Worm (Caenorhabditis elegans) whole organism, L4 larva: ENCODE measurements around the gene clc-19.

Experiments
- F10B5.3 ChIP-seq: sonication (generic microtip); optimal IDR thresholded peaks from 2 replicates; lab custom pipeline; 2016; ENCODE audit warnings: mild to moderate bottlenecking, missing genetic modification characterization, missing compliant biosample characterization
- F26F4.8 ChIP-seq: fragments of 200-800 bp; sonication (Bioruptor generic); conservative IDR thresholded peaks from 2 replicates; pipeline ENCODE4 v1.3.6; 2022; ENCODE audit warnings: missing genetic modification characterization, missing compliant biosample characterization
- T26A8.4 ChIP-seq: fragments of 200-800 bp; sonication (Bioruptor generic); IDR thresholded peaks from 2 replicates; pipeline ENCODE4 v1.3.6; 2022; ENCODE audit warnings: missing genetic modification characterization, missing compliant biosample characterization
- Y105C5A.15 ChIP-seq: fragments of 200-800 bp; sonication (Bioruptor generic); IDR thresholded peaks from 2 replicates; pipeline ENCODE4 v1.3.6; 2022; ENCODE audit warnings: missing genetic modification characterization, missing compliant biosample characterization
- Y48G9A.11 ChIP-seq: fragments of 200-800 bp; sonication (Bioruptor generic); IDR thresholded peaks from 2 replicates; pipeline ENCODE4 v1.3.6; 2022; ENCODE audit warnings: missing genetic modification reagents, missing genetic modification characterization, missing compliant biosample characterization
- Y5F2A.4 ChIP-seq: fragments of 200-800 bp; sonication (Bioruptor generic); optimal IDR thresholded peaks from 2 replicates; lab custom pipeline; 2018; ENCODE audit warnings: mild to moderate bottlenecking, missing genetic modification characterization, missing compliant biosample characterization
- ZK337.2 ChIP-seq: fragments of 200-800 bp; sonication (Bioruptor generic); IDR thresholded peaks from 2 replicates; pipeline ENCODE4 v1.3.6; 2022; ENCODE audit warnings: missing genetic modification reagents, missing genetic modification characterization, missing compliant biosample characterization
- ama-1 ChIP-seq: fragments of 150-350 bp; optimal IDR thresholded peaks from 2 replicates; lab custom pipeline; 2014; ENCODE audit warnings: inconsistent platforms, mixed read lengths
- attf-4 ChIP-seq: sonication (generic microtip); optimal IDR thresholded peaks from 3 replicates; lab custom pipeline; 2017; ENCODE audit warnings: missing biosample characterization, missing genetic modification characterization
- ceh-28 ChIP-seq: fragments of 150-350 bp; optimal IDR thresholded peaks from 2 replicates; lab custom pipeline; 2014; ENCODE audit warnings: missing biosample characterization, missing genetic modification reagents, missing genetic modification characterization
- ceh-44 ChIP-seq: fragments of 200-800 bp; sonication (Bioruptor generic); IDR thresholded peaks from 2 replicates; pipeline ENCODE4 v1.3.6; 2022; ENCODE audit warnings: missing genetic modification reagents, missing genetic modification characterization, missing compliant biosample characterization
- ceh-82 ChIP-seq: sonication (generic microtip); optimal IDR thresholded peaks from 2 replicates; lab custom pipeline; 2017; ENCODE audit warnings: missing biosample characterization, missing genetic modification characterization
- cey-2 ChIP-seq: sonication (generic microtip); optimal IDR thresholded peaks from 3 replicates; lab custom pipeline; 2017; ENCODE audit warnings: missing genetic modification characterization, mild to moderate bottlenecking, missing compliant biosample characterization, antibody characterized with exemption, borderline replicate concordance; ENCODE audit not compliant: insufficient read depth
- ctbp-1 ChIP-seq: fragments of 200-800 bp; sonication (Bioruptor generic); IDR thresholded peaks from 2 replicates; pipeline ENCODE4 v1.3.6; 2022; ENCODE audit warnings: missing genetic modification reagents, missing genetic modification characterization, missing compliant biosample characterization
- daf-19 ChIP-seq: fragments of 200-800 bp; sonication (Bioruptor generic); conservative IDR thresholded peaks from 2 replicates; pipeline ENCODE4 v1.3.6; 2022; ENCODE audit warnings: missing genetic modification characterization, missing compliant biosample characterization
- daf-8 ChIP-seq: fragments of 200-800 bp; sonication (Bioruptor generic); IDR thresholded peaks from 2 replicates; pipeline ENCODE4 v1.3.6; 2022; ENCODE audit warnings: missing genetic modification characterization, missing compliant biosample characterization
- dmd-8 ChIP-seq: fragments of 200-800 bp; sonication (Bioruptor generic); IDR thresholded peaks from 2 replicates; pipeline ENCODE4 v1.3.6; 2022; ENCODE audit warnings: missing genetic modification characterization, missing compliant biosample characterization
- dpl-1 ChIP-seq: fragments of 150-350 bp; optimal IDR thresholded peaks from 2 replicates; lab custom pipeline; 2014; ENCODE audit warnings: missing biosample characterization, missing genetic modification reagents, missing genetic modification characterization
- fkh-10 ChIP-seq: fragments of 150-350 bp; optimal IDR thresholded peaks from 2 replicates; lab custom pipeline; 2014; ENCODE audit warnings: missing biosample characterization, missing genetic modification reagents, missing genetic modification characterization
- hif-1 ChIP-seq, 2 experiments: sonication (generic microtip); optimal IDR thresholded peaks; 2 replicates each; lab custom pipeline; 2016 to 2017; ENCODE audit warnings: missing compliant biosample characterization in 2 of 2, missing genetic modification characterization in 2 of 2, missing genetic modification reagents in 2 of 2, missing genotype in 2 of 2, mild to moderate bottlenecking in 1 of 2
- hlh-11 ChIP-seq: fragments of 200-800 bp; sonication (Bioruptor generic); optimal IDR thresholded peaks from 2 replicates; lab custom pipeline; 2018; ENCODE audit warnings: mild to moderate bottlenecking, missing genetic modification characterization, missing compliant biosample characterization
- hlh-30 ChIP-seq: sonication (generic microtip); optimal IDR thresholded peaks from 2 replicates; lab custom pipeline; 2017; ENCODE audit warnings: antibody characterized with exemption, mild to moderate bottlenecking, missing genetic modification characterization, missing compliant biosample characterization; ENCODE audit not compliant: insufficient read depth
- lin-1 ChIP-seq: fragments of 200-800 bp; sonication (Bioruptor generic); IDR thresholded peaks from 2 replicates; pipeline ENCODE4 v1.3.6; 2022; ENCODE audit warnings: missing genetic modification reagents, missing genetic modification characterization, missing compliant biosample characterization
- lin-29 ChIP-seq: fragments of 200-800 bp; sonication (Bioruptor generic); IDR thresholded peaks from 2 replicates; pipeline ENCODE4 v1.3.6; 2022; ENCODE audit warnings: missing genetic modification reagents, missing genetic modification characterization, missing compliant biosample characterization
- lin-39 ChIP-seq: fragments of 150-350 bp; optimal IDR thresholded peaks from 2 replicates; lab custom pipeline; 2014; ENCODE audit warnings: missing biosample characterization, missing genetic modification reagents, missing genetic modification characterization
- madf-5 ChIP-seq, 2 experiments: fragments of 200-800 bp; sonication (Bioruptor generic); IDR thresholded peaks; 2 replicates each; pipeline ENCODE4 v1.3.6; 2022; ENCODE audit warnings: missing compliant biosample characterization in 2 of 2, missing genetic modification characterization in 2 of 2
- mdt-29 ChIP-seq: fragments of 200-800 bp; sonication (Bioruptor generic); IDR thresholded peaks from 2 replicates; pipeline ENCODE4 v1.3.6; 2022; ENCODE audit warnings: missing genetic modification reagents, missing genetic modification characterization, missing compliant biosample characterization
- mep-1 ChIP-seq: fragments of 150-350 bp; sonication (generic microtip); optimal IDR thresholded peaks from 3 replicates; lab custom pipeline; 2014; ENCODE audit warnings: missing biosample characterization, missing genetic modification characterization
- mxl-2 ChIP-seq: fragments of 200-800 bp; sonication (Bioruptor generic); conservative IDR thresholded peaks from 2 replicates; pipeline ENCODE4 v1.3.6; 2022; ENCODE audit warnings: missing genetic modification reagents, missing genetic modification characterization, missing compliant biosample characterization
- mxl-3 ChIP-seq: fragments of 200-800 bp; sonication (Bioruptor generic); optimal IDR thresholded peaks from 2 replicates; lab custom pipeline; 2018; ENCODE audit warnings: mild to moderate bottlenecking, missing genetic modification characterization, missing compliant biosample characterization
- nhr-10 ChIP-seq: fragments of 150-350 bp; optimal IDR thresholded peaks from 2 replicates; lab custom pipeline; 2014; ENCODE audit warnings: missing biosample characterization, missing genetic modification characterization
- nhr-102 ChIP-seq: sonication (generic microtip); optimal IDR thresholded peaks from 2 replicates; lab custom pipeline; 2016; ENCODE audit warnings: mild to moderate bottlenecking, missing genetic modification characterization, moderate library complexity, missing compliant biosample characterization
- nhr-111 ChIP-seq: fragments of 200-800 bp; sonication (Bioruptor generic); optimal IDR thresholded peaks from 2 replicates; lab custom pipeline; 2018; ENCODE audit warnings: mild to moderate bottlenecking, missing genetic modification characterization, missing compliant biosample characterization
- nhr-28 ChIP-seq: fragments of 150-350 bp; optimal IDR thresholded peaks from 2 replicates; lab custom pipeline; 2014; ENCODE audit warnings: missing biosample characterization, missing genetic modification characterization
- nhr-41 ChIP-seq: fragments of 200-800 bp; sonication (Bioruptor generic); IDR thresholded peaks from 2 replicates; pipeline ENCODE4 v1.3.6; 2022; ENCODE audit warnings: missing genetic modification reagents, missing genetic modification characterization, missing compliant biosample characterization
- nhr-6 ChIP-seq: fragments of 150-350 bp; optimal IDR thresholded peaks from 2 replicates; lab custom pipeline; 2014; ENCODE audit warnings: missing biosample characterization, missing genetic modification characterization
- nhr-77 ChIP-seq: fragments of 150-350 bp; optimal IDR thresholded peaks from 2 replicates; lab custom pipeline; 2014; ENCODE audit warnings: missing biosample characterization, missing genetic modification characterization
- pqm-1 ChIP-seq: sonication (generic microtip); optimal IDR thresholded peaks from 2 replicates; lab custom pipeline; 2017; ENCODE audit warnings: missing biosample characterization, missing genetic modification characterization
- rbr-2 ChIP-seq: sonication (generic microtip); optimal IDR thresholded peaks from 2 replicates; lab custom pipeline; 2016; ENCODE audit warnings: missing genotype, missing genetic modification characterization, missing compliant biosample characterization
- sdz-12 ChIP-seq: fragments of 200-800 bp; sonication (Bioruptor generic); optimal IDR thresholded peaks from 2 replicates; lab custom pipeline; 2018; ENCODE audit warnings: mild to moderate bottlenecking, missing genetic modification characterization, missing compliant biosample characterization
- skn-1 ChIP-seq: fragments of 150-350 bp; optimal IDR thresholded peaks from 2 replicates; lab custom pipeline; 2014; ENCODE audit warnings: missing biosample characterization, missing genetic modification characterization
- snpc-1.2 ChIP-seq: fragments of 200-800 bp; sonication (Bioruptor generic); IDR thresholded peaks from 2 replicates; pipeline ENCODE4 v1.3.6; 2022; ENCODE audit warnings: missing genetic modification reagents, missing genetic modification characterization, missing compliant biosample characterization
- spr-1 ChIP-seq: sonication (generic microtip); optimal IDR thresholded peaks from 2 replicates; lab custom pipeline; 2016; ENCODE audit warnings: mild to moderate bottlenecking, missing genetic modification characterization, missing compliant biosample characterization
- tag-97 ChIP-seq: fragments of 200-800 bp; sonication (Bioruptor generic); IDR thresholded peaks from 2 replicates; pipeline ENCODE4 v1.3.6; 2022; ENCODE audit warnings: missing genetic modification characterization, missing compliant biosample characterization
- tra-1 ChIP-seq: fragments of 200-800 bp; sonication (Bioruptor generic); IDR thresholded peaks from 2 replicates; pipeline ENCODE4 v1.3.6; 2022; ENCODE audit warnings: missing genetic modification reagents, missing genetic modification characterization, missing compliant biosample characterization
- unc-130 ChIP-seq: sonication (generic microtip); optimal IDR thresholded peaks from 2 replicates; lab custom pipeline; 2016; ENCODE audit warnings: missing genetic modification reagents, missing genetic modification characterization, missing compliant biosample characterization
- unc-39 ChIP-seq: sonication (generic microtip); optimal IDR thresholded peaks from 2 replicates; lab custom pipeline; 2017; ENCODE audit warnings: missing biosample characterization, missing genetic modification characterization
- vab-7 ChIP-seq: fragments of 200-800 bp; sonication (Bioruptor generic); IDR thresholded peaks from 2 replicates; pipeline ENCODE4 v1.3.6; 2022; ENCODE audit warnings: missing genetic modification reagents, missing genetic modification characterization, missing compliant biosample characterization
- zip-11 ChIP-seq: fragments of 200-800 bp; sonication (Bioruptor generic); IDR thresholded peaks from 2 replicates; pipeline ENCODE4 v1.3.6; 2022; ENCODE audit warnings: missing genetic modification characterization, missing compliant biosample characterization
- zip-2 ChIP-seq: fragments of 150-350 bp; optimal IDR thresholded peaks from 2 replicates; lab custom pipeline; 2014; ENCODE audit warnings: missing biosample characterization, missing genetic modification characterization
- ztf-11 ChIP-seq: fragments of 150-350 bp; optimal IDR thresholded peaks from 2 replicates; lab custom pipeline; 2014; ENCODE audit warnings: missing biosample characterization, missing genetic modification characterization
- ztf-7 ChIP-seq: fragments of 150-350 bp; optimal IDR thresholded peaks from 2 replicates; lab custom pipeline; 2014; ENCODE audit warnings: missing biosample characterization, missing genetic modification characterization

The clc-19 gene

DNA sequence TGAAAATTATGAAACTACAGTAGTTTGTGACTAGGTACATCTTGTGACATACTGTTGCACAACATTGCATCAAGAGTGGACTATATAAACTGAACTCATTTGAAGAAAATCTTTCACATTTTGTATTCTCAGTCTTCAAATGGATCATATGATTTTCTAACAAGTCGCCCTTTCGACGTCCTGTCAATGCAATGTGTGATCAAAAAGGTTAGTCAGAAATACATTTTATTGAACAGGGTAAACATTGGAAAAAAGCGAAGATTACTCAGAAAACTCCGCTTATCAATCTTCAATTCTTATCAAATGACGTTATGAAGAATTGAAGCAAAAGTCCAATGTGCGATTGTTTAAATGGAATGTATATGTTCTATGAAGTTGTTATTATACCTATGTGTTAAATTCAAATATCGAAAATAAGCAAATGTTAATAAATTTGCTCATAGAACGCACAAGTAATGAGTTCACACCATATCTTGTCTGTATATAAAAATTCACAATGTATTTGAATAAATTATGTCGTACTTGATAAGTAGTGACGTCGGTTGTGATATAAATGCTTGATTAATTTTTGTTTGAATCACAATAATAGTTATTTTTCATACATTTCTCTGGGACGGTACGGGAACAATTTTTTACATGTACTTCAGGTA, 40.4 kb downstream of the clc-19 start, which contains the start of gene zip-2 (continued):
- TF ChIP-seq mep-1 (tag; lab: Kevin White, UChicago), result peak; percentile 68
- no peak for TF ChIP-seq zip-11 (GFP tag; lab: Robert Waterston, UW)
- peak; percentile 74 for TF ChIP-seq hlh-30 (tag; lab: Kevin White, UChicago)
- TF ChIP-seq ceh-28 (tag; lab: Kevin White, UChicago), result no peak
- peak; percentile 84 for TF ChIP-seq pqm-1 (tag; lab: Kevin White, UChicago)
- peak; percentile 71 for TF ChIP-seq nhr-77 (tag; lab: Kevin White, UChicago)
- peak; percentile 89 for TF ChIP-seq hlh-11 (tag; lab: Kevin White, UChicago)
- peak; percentile 29 for TF ChIP-seq nhr-102 (tag; lab: Kevin White, UChicago)
- no peak for TF ChIP-seq Y5F2A.4 (GFP tag; lab: Kevin White, UChicago)
- TF ChIP-seq mxl-3 (GFP tag; lab: Kevin White, UChicago), result peak; percentile 32
- peak; percentile 83 for TF ChIP-seq nhr-6 (tag; lab: Kevin White, UChicago)
- no peak for TF ChIP-seq zip-2 (tag; lab: Kevin White, UChicago)
- TF ChIP-seq sdz-12 (GFP tag; lab: Kevin White, UChicago), result no peak
- no peak for TF ChIP-seq F10B5.3 (tag; lab: Kevin White, UChicago)
- TF ChIP-seq lin-1 (GFP tag; lab: Robert Waterston, UW), result peak; percentile 72; the same call in 1 of the 2 replicates
- no peak for TF ChIP-seq mxl-2 (GFP tag; lab: Robert Waterston, UW)
- no peak for TF ChIP-seq daf-19 (GFP tag; lab: Robert Waterston, UW)
- TF ChIP-seq Y48G9A.11 (GFP tag; lab: Robert Waterston, UW), result no peak
- no peak for TF ChIP-seq hif-1 (tag; optimal IDR thresholded peaks at IDR 0.05; lab: Kevin White, UChicago)
- TF ChIP-seq ama-1 (lab: Kevin White, UChicago), result no peak
- TF ChIP-seq unc-130 (GFP tag; lab: Kevin White, UChicago), result no peak
- no peak for TF ChIP-seq ZK337.2 (GFP tag; lab: Robert Waterston, UW)
- TF ChIP-seq cey-2 (tag; lab: Kevin White, UChicago), result no peak
- TF ChIP-seq fkh-10 (GFP tag; lab: Kevin White, UChicago), result no peak
- TF ChIP-seq ztf-7 (tag; lab: Kevin White, UChicago), result peak; percentile 7
- TF ChIP-seq F26F4.8 (GFP tag; lab: Robert Waterston, UW), result no peak
- TF ChIP-seq lin-29 (GFP tag; lab: Robert Waterston, UW), result no peak
- no peak for TF ChIP-seq ceh-44 (GFP tag; lab: Robert Waterston, UW)
- peak; percentile 91 for TF ChIP-seq nhr-28
- no peak for TF ChIP-seq ztf-11 (tag; lab: Kevin White, UChicago)
- no peak for TF ChIP-seq dmd-8 (GFP tag; lab: Robert Waterston, UW)
- no peak for TF ChIP-seq skn-1 (tag; lab: Kevin White, UChicago)
- no peak for TF ChIP-seq unc-39 (tag; lab: Kevin White, UChicago)
- TF ChIP-seq attf-4 (tag; lab: Kevin White, UChicago), result no peak
- TF ChIP-seq ceh-82 (tag; lab: Kevin White, UChicago), result no peak
- no peak for TF ChIP-seq vab-7 (GFP tag; lab: Robert Waterston, UW)
- no peak for TF ChIP-seq madf-5 (GFP tag; IDR thresholded peaks at IDR 0.05; lab: Robert Waterston, UW)
- peak; percentile 50 for TF ChIP-seq nhr-10
- no peak for TF ChIP-seq Y105C5A.15 (GFP tag; lab: Robert Waterston, UW)
- no peak for TF ChIP-seq mdt-29 (GFP tag; lab: Robert Waterston, UW)
- no peak for TF ChIP-seq tag-97
- no peak for TF ChIP-seq daf-8 (GFP tag; lab: Robert Waterston, UW)
- TF ChIP-seq rbr-2, result no peak
- TF ChIP-seq nhr-41 (GFP tag; lab: Robert Waterston, UW), result no peak
- TF ChIP-seq lin-39 (tag; lab: Kevin White, UChicago), result no peak
- TF ChIP-seq spr-1 (tag; lab: Kevin White, UChicago), result no peak
- TF ChIP-seq T26A8.4, result no peak
- no peak for TF ChIP-seq nhr-111 (GFP tag; lab: Kevin White, UChicago)
- 0 out of 2 replicates have a peak, but pooled peaks have one; percentile 41 for TF ChIP-seq tra-1
- no peak for TF ChIP-seq dpl-1 (GFP tag; lab: Kevin White, UChicago)
- no peak for TF ChIP-seq ctbp-1 (GFP tag; lab: Robert Waterston, UW)
- TF ChIP-seq snpc-1.2, result no peak
